Worm (Caenorhabditis elegans) whole organism, L4/young adult: ENCODE data around the gene mccc-1.

Source experiments
- W03F9.2 ChIP-seq: fragments of 150-350 bp; optimal IDR thresholded peaks from 2 replicates; lab custom pipeline; 2014; ENCODE audit warnings: missing biosample characterization, missing genetic modification characterization
- dao-5 ChIP-seq: sonication (generic microtip); optimal IDR thresholded peaks from 2 replicates; lab custom pipeline; 2016; ENCODE audit warnings: missing genotype, missing genetic modification characterization, moderate library complexity, missing compliant biosample characterization
- him-1 ChIP-seq: sonication (generic microtip); optimal IDR thresholded peaks from 2 replicates; lab custom pipeline; 2016; ENCODE audit warnings: missing genotype, missing genetic modification reagents, missing genetic modification characterization, missing compliant biosample characterization

DNA sequence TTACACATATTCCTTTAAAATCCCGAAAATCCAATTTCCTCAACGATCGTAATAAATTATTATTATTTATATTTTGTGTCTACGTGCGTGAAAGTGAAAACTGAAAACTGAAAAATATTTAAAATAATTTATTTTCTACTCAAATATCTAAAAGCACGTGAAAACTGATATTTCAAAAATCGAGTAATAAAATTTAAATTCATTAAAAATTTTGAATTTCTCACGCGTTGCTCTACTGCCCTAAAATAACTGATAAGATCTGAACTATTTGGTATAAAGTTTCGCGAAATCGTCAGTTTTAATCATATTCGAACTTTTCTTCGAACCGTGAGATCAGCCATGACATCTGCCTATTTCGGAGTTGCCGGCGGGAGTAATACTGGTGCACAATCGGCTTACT lies 32.1 kb upstream of the mccc-1 start, which contains the start of gene ssq-1:
- TF ChIP-seq W03F9.2 (no peak), him-1 (tag; lab: Kevin White, UChicago) (no peak), dao-5 (tag; lab: Kevin White, UChicago) (no peak)
